Fruit fly (Drosophila melanogaster) Kc167 (cell line): ENCODE measurements around the gene Jon99Cii.
"Not testable (repeated sequence)": the region's sequence is repeated elsewhere in the genome, so short reads cannot be mapped to it uniquely, and the experiment has no call there.

Source experiments
- Myc ChIP-seq: fragments of >200 bp; optimal IDR thresholded peaks from 2 replicates; lab custom pipeline; 2017; ENCODE audit warnings: missing external identifiers
- Sin3A ChIP-seq: fragments of >200 bp; optimal IDR thresholded peaks from 2 replicates; lab custom pipeline; 2018; ENCODE audit warnings: missing external identifiers
- h ChIP-seq: fragments of >200 bp; optimal IDR thresholded peaks from 3 replicates; lab custom pipeline; 2018; ENCODE audit warnings: missing external identifiers
- insv ChIP-seq: fragments of >200 bp; optimal IDR thresholded peaks from 3 replicates; lab custom pipeline; 2018; ENCODE audit warnings: missing external identifiers
- psq ChIP-seq: fragments of >200 bp; optimal IDR thresholded peaks from 2 replicates; lab custom pipeline; 2017; ENCODE audit warnings: missing external identifiers
- ttk ChIP-seq: sonication (Bioruptor generic); optimal IDR thresholded peaks from 2 replicates; lab custom pipeline; 2017; ENCODE audit warnings: missing external identifiers

Gene Jon99Cii

dm6 chr3R:29924515-29924914 lies at the start of gene Jon99Cii:
Gene Jon99Cii, minus strand, starts transcription at chr3R:29924615.
- not testable (repeated sequence) for TF ChIP-seq Myc, ttk, psq (lab: Kevin White, UChicago)

- no peak for TF ChIP-seq insv
- no peak for TF ChIP-seq Myc (lab: Kevin White, UChicago)
- no peak for TF ChIP-seq psq (lab: Kevin White, UChicago)
- TF ChIP-seq Sin3A = no peak
These were observed 44.9 kb upstream of the Jon99Cii start, which contains the start of gene TkR99D for dm6 chr3R:29969347-29969746. Gene TkR99D, minus strand, starts transcription at chr3R:29969447.

- no peak for TF ChIP-seq psq (lab: Kevin White, UChicago)
- no peak for TF ChIP-seq insv
- no peak for TF ChIP-seq Sin3A
- TF ChIP-seq ttk (lab: Kevin White, UChicago) = no peak
These were observed 38.7 kb upstream of the Jon99Cii start for dm6 chr3R:29963102-29963501.

dm6 chr3R:29959329-29959728 lies 34.9 kb upstream of the Jon99Cii start:
- TF ChIP-seq psq (lab: Kevin White, UChicago) (no peak), insv (no peak), Myc (lab: Kevin White, UChicago) (no peak), Sin3A (no peak), h (lab: Kevin White, UChicago) (no peak), ttk (lab: Kevin White, UChicago) (no peak)

dm6 chr3R:29935756-29936155 lies 11.3 kb upstream of the Jon99Cii start, which contains the start of the genes eIF2Balpha and Vps13B:
Gene eIF2Balpha, minus strand, starts transcription at chr3R:29935888.
Gene Vps13B, plus strand, starts transcription at chr3R:29935978.
- TF ChIP-seq h (lab: Kevin White, UChicago) (no peak), ttk (lab: Kevin White, UChicago) (no peak), insv (no peak), Myc (lab: Kevin White, UChicago) (no peak), Sin3A (no peak), psq (lab: Kevin White, UChicago) (no peak)

DNA sequence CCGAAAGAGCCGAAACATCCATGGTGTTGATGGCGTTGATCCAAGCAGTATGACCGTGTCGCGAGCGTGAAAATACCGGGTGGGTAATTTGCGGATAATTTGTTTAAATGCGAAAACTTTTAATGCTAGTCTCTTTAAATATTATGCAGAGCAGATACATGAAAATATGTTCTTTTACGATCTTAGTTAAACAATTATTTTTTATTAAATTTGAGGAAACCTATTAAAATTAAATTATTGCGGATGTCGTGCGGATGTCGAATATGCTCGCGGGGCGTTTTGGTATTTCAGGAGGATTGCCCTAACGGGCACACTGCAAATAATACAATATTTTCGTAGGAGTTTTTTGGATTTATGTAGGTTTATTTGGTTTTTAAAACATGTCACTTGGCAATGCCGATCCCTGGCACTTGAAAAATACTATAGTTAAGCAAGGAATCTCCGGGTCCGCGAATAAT lies 8.6 kb upstream of the Jon99Cii start, which contains the start of the genes Cog7, CG42557 and CG42558:
TSS of gene Cog7 (minus strand) at position 51 of the 458 bp plus-strand sequence.
TSS of gene CG42557 (plus strand) at position 281 of the 458 bp plus-strand sequence.
TSS of gene CG42558 (plus strand) at position 281 of the 458 bp plus-strand sequence.
- no peak for TF ChIP-seq ttk (lab: Kevin White, UChicago)
- TF ChIP-seq psq (lab: Kevin White, UChicago) = no peak
- no peak for TF ChIP-seq Sin3A
- TF ChIP-seq h (lab: Kevin White, UChicago) = no peak
- no peak for TF ChIP-seq Myc (lab: Kevin White, UChicago)
- TF ChIP-seq insv = no peak

DNA sequence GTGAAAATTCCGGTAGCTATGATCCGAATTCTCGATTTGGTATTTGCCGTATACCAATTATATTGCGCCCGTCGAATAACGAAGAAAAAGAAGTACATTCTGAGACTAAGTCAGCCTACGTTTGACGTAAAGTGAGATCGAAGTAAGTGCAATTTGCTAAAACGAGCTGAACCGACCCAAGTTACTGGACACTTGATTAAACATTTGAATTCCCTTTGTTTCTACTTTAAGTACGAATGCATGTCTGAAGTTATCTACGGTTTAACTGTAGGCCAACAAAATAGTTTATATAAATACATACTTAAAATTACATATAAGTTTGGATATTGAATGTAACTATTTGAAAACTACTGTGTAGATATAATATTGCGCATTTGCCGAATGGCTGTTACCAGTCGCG lies 5.9 kb upstream of the Jon99Cii start, which contains the start of gene alpha-Man-Ic:
TSS of gene alpha-Man-Ic (minus strand) at position 101 of the 400 bp plus-strand sequence.
- TF ChIP-seq Myc (lab: Kevin White, UChicago) (no peak), psq (lab: Kevin White, UChicago) (no peak), h (lab: Kevin White, UChicago) (no peak), insv (no peak), Sin3A (no peak), ttk (lab: Kevin White, UChicago) (no peak)

dm6 chr3R:29926955-29927354 lies 2.5 kb upstream of the Jon99Cii start, which contains the start of gene CG15522:
Gene CG15522, plus strand, starts transcription at chr3R:29927255.
- no peak for TF ChIP-seq Myc (lab: Kevin White, UChicago)
- TF ChIP-seq h (lab: Kevin White, UChicago) = no peak
- TF ChIP-seq psq (lab: Kevin White, UChicago) = no peak
- no peak for TF ChIP-seq Sin3A
- no peak for TF ChIP-seq ttk (lab: Kevin White, UChicago)
- TF ChIP-seq insv = no peak

DNA sequence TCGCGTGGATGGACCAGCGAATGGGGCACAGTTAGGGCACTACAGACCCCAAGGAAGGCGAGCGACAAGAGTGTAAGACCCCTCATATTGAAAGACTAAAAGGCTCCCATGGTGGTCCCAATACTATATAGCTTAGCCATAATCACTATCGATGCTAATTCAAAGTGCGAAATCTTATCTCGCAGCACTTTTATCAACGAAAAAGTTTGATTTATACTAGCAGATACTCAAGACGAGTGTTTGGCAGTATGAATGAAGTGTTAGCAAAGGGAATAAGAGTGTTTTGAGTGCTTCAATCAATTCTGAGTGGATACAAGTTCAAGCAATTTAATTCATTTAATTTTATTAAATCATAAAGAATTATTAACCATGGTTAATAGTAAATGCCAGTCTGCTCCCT lies 1.7 kb upstream of the Jon99Cii start, which contains the start of gene Jon99Ci:
TSS of gene Jon99Ci (minus strand) at position 101 of the 400 bp plus-strand sequence.
- TF ChIP-seq h (lab: Kevin White, UChicago) = no peak
- TF ChIP-seq insv = no peak
- no peak for TF ChIP-seq Sin3A
- TF ChIP-seq ttk (lab: Kevin White, UChicago) = no peak
- TF ChIP-seq Myc (lab: Kevin White, UChicago) = no peak
- no peak for TF ChIP-seq psq (lab: Kevin White, UChicago)

- TF ChIP-seq insv; h (lab: Kevin White, UChicago); psq (lab: Kevin White, UChicago): not testable (repeated sequence)
These were observed 2.5 kb downstream of the Jon99Cii start, which contains the start of gene Jon99Ciii for dm6 chr3R:29921916-29922315. Gene Jon99Ciii, plus strand, starts transcription at chr3R:29922216.

dm6 chr3R:29920189-29920588 lies 4.2 kb downstream of the Jon99Cii start, which contains the start of gene trp:
Gene trp, minus strand, starts transcription at chr3R:29920289.
- TF ChIP-seq insv = no peak
- no peak for TF ChIP-seq h (lab: Kevin White, UChicago)
- TF ChIP-seq Sin3A = no peak
- no peak for TF ChIP-seq Myc (lab: Kevin White, UChicago)
- TF ChIP-seq psq (lab: Kevin White, UChicago) = no peak
- no peak for TF ChIP-seq ttk (lab: Kevin White, UChicago)

DNA sequence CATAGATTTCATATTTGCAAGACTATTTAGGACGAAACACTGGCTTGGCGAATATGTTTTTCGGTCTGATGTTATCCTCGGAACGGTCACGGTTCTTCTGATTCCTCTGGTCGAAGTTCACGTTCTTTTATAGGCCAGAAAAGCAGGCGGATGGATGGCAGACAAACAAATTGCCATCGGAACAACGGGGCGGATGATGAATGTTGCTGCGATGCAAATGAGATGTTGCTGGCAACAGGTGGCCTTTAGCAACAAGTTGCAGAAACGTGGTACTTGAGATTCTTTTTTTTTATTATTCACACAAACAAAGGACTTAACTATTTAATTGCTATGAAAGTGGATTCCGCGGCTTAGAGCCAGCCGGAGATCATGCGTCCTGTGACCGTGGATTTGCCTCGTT lies 10.2 kb downstream of the Jon99Cii start, which contains the start of gene Capa:
TSS of gene Capa (minus strand) at position 101 of the 400 bp plus-strand sequence.
- TF ChIP-seq psq (lab: Kevin White, UChicago) = no peak
- TF ChIP-seq h (lab: Kevin White, UChicago) = no peak
- no peak for TF ChIP-seq Myc (lab: Kevin White, UChicago)
- no peak for TF ChIP-seq ttk (lab: Kevin White, UChicago)
- no peak for TF ChIP-seq Sin3A
